Worm (Caenorhabditis elegans): Measurements from ENCODE around the gene C04G6.6.

DNA sequence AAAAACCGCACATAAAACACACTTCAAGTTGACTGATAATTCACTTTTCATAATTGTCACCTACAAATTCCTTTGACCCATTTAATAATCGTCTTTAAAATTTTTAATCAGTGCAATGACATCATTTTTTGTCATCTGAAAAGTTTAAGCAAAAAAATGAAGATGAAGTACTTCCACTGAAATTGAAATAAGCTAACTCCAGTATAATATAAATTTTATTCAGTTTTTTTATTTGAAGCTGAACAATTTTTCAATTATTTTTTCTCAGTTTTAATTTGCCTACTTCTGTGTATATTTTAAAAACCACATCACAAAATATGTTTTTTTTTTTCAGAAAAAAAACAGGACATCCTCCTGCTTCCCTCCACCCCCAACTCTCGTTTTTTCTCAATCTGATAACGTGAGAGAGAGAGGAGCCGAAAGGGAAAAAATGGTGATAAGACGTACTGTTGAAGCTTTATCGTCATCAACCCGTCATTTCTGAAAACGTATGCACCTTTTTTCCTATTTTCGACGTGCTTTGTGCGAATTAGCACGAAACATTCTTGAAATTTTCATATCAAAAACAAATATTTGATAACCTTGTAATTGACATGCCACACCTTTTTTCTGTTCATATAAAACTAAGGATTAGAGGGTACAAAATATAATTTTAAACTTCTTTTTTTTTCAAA lies 4.4 kb upstream of the C04G6.6 start, which contains the start of the genes C04G6.11 and mpk-2:
- TF ChIP-seq ces-1 (GFP tag; optimal IDR thresholded peaks at IDR 0.05) (no peak), nhr-12 (tag; optimal IDR thresholded peaks at IDR 0.05) (no peak), pha-4 (tag; optimal IDR thresholded peaks at IDR 0.05) (no peak), ztf-11 (tag; optimal IDR thresholded peaks at IDR 0.05) (no peak), lsy-2 (tag; optimal IDR thresholded peaks at IDR 0.05) (no peak), snpc-4 (tag; optimal IDR thresholded peaks at IDR 0.05) (no peak), lin-32 (GFP tag; optimal IDR thresholded peaks at IDR 0.05) (no peak), M03D4.4 (tag; optimal IDR thresholded peaks at IDR 0.05) (no peak), ceh-43 (GFP tag; optimal IDR thresholded peaks at IDR 0.05) (no peak), blmp-1 (tag; optimal IDR thresholded peaks at IDR 0.05) (no peak), unc-39 (tag; optimal IDR thresholded peaks at IDR 0.05) (no peak), nhr-237 (tag; optimal IDR thresholded peaks at IDR 0.05) (no peak), nhr-76 (tag; optimal IDR thresholded peaks at IDR 0.05) (no peak), flh-1 (GFP tag; optimal IDR thresholded peaks at IDR 0.05) (no peak)

Measured in whole organism, mixed stage, embryonic.